Worm (Caenorhabditis elegans) whole organism, L4 larva: ENCODE results near the gene C18C4.7.

Source experiments
- D1046.2 ChIP-seq: fragments of 200-800 bp; sonication (Bioruptor generic); IDR thresholded peaks from 2 replicates; pipeline ENCODE4 v1.3.6; 2022; ENCODE audit warnings: missing genetic modification characterization, missing compliant biosample characterization
- F26F4.8 ChIP-seq: fragments of 200-800 bp; sonication (Bioruptor generic); conservative IDR thresholded peaks from 2 replicates; pipeline ENCODE4 v1.3.6; 2022; ENCODE audit warnings: missing genetic modification characterization, missing compliant biosample characterization
- R02D3.7 ChIP-seq: fragments of 150-350 bp; sonication (generic microtip); optimal IDR thresholded peaks from 3 replicates; lab custom pipeline; 2014; ENCODE audit warnings: missing biosample characterization, missing genetic modification characterization
- T26A8.4 ChIP-seq: fragments of 200-800 bp; sonication (Bioruptor generic); IDR thresholded peaks from 2 replicates; pipeline ENCODE4 v1.3.6; 2022; ENCODE audit warnings: missing genetic modification characterization, missing compliant biosample characterization
- Y48G9A.11 ChIP-seq: fragments of 200-800 bp; sonication (Bioruptor generic); IDR thresholded peaks from 2 replicates; pipeline ENCODE4 v1.3.6; 2022; ENCODE audit warnings: missing genetic modification reagents, missing genetic modification characterization, missing compliant biosample characterization
- Y5F2A.4 ChIP-seq: fragments of 200-800 bp; sonication (Bioruptor generic); optimal IDR thresholded peaks from 2 replicates; lab custom pipeline; 2018; ENCODE audit warnings: mild to moderate bottlenecking, missing genetic modification characterization, missing compliant biosample characterization
- Y75B8A.6 ChIP-seq: fragments of 200-800 bp; sonication (Bioruptor generic); IDR thresholded peaks from 2 replicates; pipeline ENCODE4 v1.3.6; 2022; ENCODE audit warnings: missing genetic modification reagents, missing genetic modification characterization, missing compliant biosample characterization
- ZK546.5 ChIP-seq, 2 experiments: sonication (generic microtip); optimal IDR thresholded peaks; 2 replicates each; lab custom pipeline; 2017; ENCODE audit warnings: missing biosample characterization in 2 of 2, missing genetic modification characterization in 2 of 2
- aha-1 ChIP-seq: fragments of 150-350 bp; peaks from one replicate; lab custom pipeline; 2014; ENCODE audit warnings: missing biosample characterization, missing genetic modification characterization
- arid-1 ChIP-seq: fragments of 200-800 bp; sonication (Bioruptor generic); conservative IDR thresholded peaks from 2 replicates; pipeline ENCODE4 v1.3.6; 2022; ENCODE audit warnings: missing genetic modification reagents, missing genetic modification characterization, missing compliant biosample characterization
- attf-4 ChIP-seq: sonication (generic microtip); optimal IDR thresholded peaks from 3 replicates; lab custom pipeline; 2017; ENCODE audit warnings: missing biosample characterization, missing genetic modification characterization
- ceh-20 ChIP-seq: fragments of 200-800 bp; sonication (Bioruptor generic); IDR thresholded peaks from 2 replicates; pipeline ENCODE4 v1.3.6; 2022; ENCODE audit warnings: missing genetic modification reagents, missing genetic modification characterization, missing compliant biosample characterization
- ceh-28 ChIP-seq: fragments of 150-350 bp; optimal IDR thresholded peaks from 2 replicates; lab custom pipeline; 2014; ENCODE audit warnings: missing biosample characterization, missing genetic modification reagents, missing genetic modification characterization
- cey-2 ChIP-seq: sonication (generic microtip); optimal IDR thresholded peaks from 3 replicates; lab custom pipeline; 2017; ENCODE audit warnings: missing genetic modification characterization, mild to moderate bottlenecking, missing compliant biosample characterization, antibody characterized with exemption, borderline replicate concordance; ENCODE audit not compliant: insufficient read depth
- daf-16 ChIP-seq, 3 experiments: sonication (generic microtip); optimal IDR thresholded peaks; 2 replicates each; lab custom pipeline; 2016 to 2017; ENCODE audit warnings: missing genetic modification characterization in 3 of 3, missing genetic modification reagents in 3 of 3, mild to moderate bottlenecking in 2 of 3, missing compliant biosample characterization in 2 of 3, missing biosample characterization in 1 of 3, moderate library complexity in 1 of 3
- daf-19 ChIP-seq: fragments of 200-800 bp; sonication (Bioruptor generic); conservative IDR thresholded peaks from 2 replicates; pipeline ENCODE4 v1.3.6; 2022; ENCODE audit warnings: missing genetic modification characterization, missing compliant biosample characterization
- duxl-1 ChIP-seq: sonication (generic microtip); optimal IDR thresholded peaks from 2 replicates; lab custom pipeline; 2016; ENCODE audit warnings: mild to moderate bottlenecking, missing genetic modification characterization, moderate library complexity, missing compliant biosample characterization; ENCODE audit not compliant: poor library complexity
- dve-1 ChIP-seq: sonication (generic microtip); optimal IDR thresholded peaks from 2 replicates; lab custom pipeline; 2017; ENCODE audit warnings: antibody characterized with exemption, mild to moderate bottlenecking, missing genetic modification characterization, missing compliant biosample characterization; ENCODE audit not compliant: insufficient read depth
- fkh-10 ChIP-seq: fragments of 150-350 bp; optimal IDR thresholded peaks from 2 replicates; lab custom pipeline; 2014; ENCODE audit warnings: missing biosample characterization, missing genetic modification reagents, missing genetic modification characterization
- lin-1 ChIP-seq: fragments of 200-800 bp; sonication (Bioruptor generic); IDR thresholded peaks from 2 replicates; pipeline ENCODE4 v1.3.6; 2022; ENCODE audit warnings: missing genetic modification reagents, missing genetic modification characterization, missing compliant biosample characterization
- lin-13 ChIP-seq: fragments of 150-350 bp; optimal IDR thresholded peaks from 2 replicates; lab custom pipeline; 2014; ENCODE audit warnings: missing biosample characterization, missing genetic modification reagents, missing genetic modification characterization
- lin-38 ChIP-seq: fragments of 200-800 bp; sonication (Bioruptor generic); IDR thresholded peaks from 2 replicates; pipeline ENCODE4 v1.3.6; 2022; ENCODE audit warnings: missing genetic modification reagents, missing genetic modification characterization, missing compliant biosample characterization
- lin-39 ChIP-seq: fragments of 150-350 bp; optimal IDR thresholded peaks from 2 replicates; lab custom pipeline; 2014; ENCODE audit warnings: missing biosample characterization, missing genetic modification reagents, missing genetic modification characterization
- madf-9 ChIP-seq: fragments of 200-800 bp; sonication (Bioruptor generic); conservative IDR thresholded peaks from 2 replicates; pipeline ENCODE4 v1.3.6; 2022; ENCODE audit warnings: missing genetic modification reagents, missing genetic modification characterization, missing compliant biosample characterization
- mdt-29 ChIP-seq: fragments of 200-800 bp; sonication (Bioruptor generic); IDR thresholded peaks from 2 replicates; pipeline ENCODE4 v1.3.6; 2022; ENCODE audit warnings: missing genetic modification reagents, missing genetic modification characterization, missing compliant biosample characterization
- mes-2 ChIP-seq: sonication (generic microtip); optimal IDR thresholded peaks from 2 replicates; lab custom pipeline; 2016; ENCODE audit warnings: missing genotype, mild to moderate bottlenecking, missing genetic modification characterization, missing compliant biosample characterization; ENCODE audit not compliant: poor library complexity, severe bottlenecking
- mxl-2 ChIP-seq: fragments of 200-800 bp; sonication (Bioruptor generic); conservative IDR thresholded peaks from 2 replicates; pipeline ENCODE4 v1.3.6; 2022; ENCODE audit warnings: missing genetic modification reagents, missing genetic modification characterization, missing compliant biosample characterization
- nhr-102 ChIP-seq: sonication (generic microtip); optimal IDR thresholded peaks from 2 replicates; lab custom pipeline; 2016; ENCODE audit warnings: mild to moderate bottlenecking, missing genetic modification characterization, moderate library complexity, missing compliant biosample characterization
- nhr-111 ChIP-seq: fragments of 200-800 bp; sonication (Bioruptor generic); optimal IDR thresholded peaks from 2 replicates; lab custom pipeline; 2018; ENCODE audit warnings: mild to moderate bottlenecking, missing genetic modification characterization, missing compliant biosample characterization
- nhr-25 ChIP-seq: sonication (generic microtip); optimal IDR thresholded peaks from 2 replicates; lab custom pipeline; 2017; ENCODE audit warnings: missing genetic modification characterization, mild to moderate bottlenecking, missing compliant biosample characterization, antibody characterized with exemption, moderate library complexity, borderline replicate concordance; ENCODE audit not compliant: insufficient read depth
- nhr-28 ChIP-seq: fragments of 150-350 bp; optimal IDR thresholded peaks from 2 replicates; lab custom pipeline; 2014; ENCODE audit warnings: missing biosample characterization, missing genetic modification characterization
- nhr-41 ChIP-seq: fragments of 200-800 bp; sonication (Bioruptor generic); IDR thresholded peaks from 2 replicates; pipeline ENCODE4 v1.3.6; 2022; ENCODE audit warnings: missing genetic modification reagents, missing genetic modification characterization, missing compliant biosample characterization
- nhr-6 ChIP-seq: fragments of 150-350 bp; optimal IDR thresholded peaks from 2 replicates; lab custom pipeline; 2014; ENCODE audit warnings: missing biosample characterization, missing genetic modification characterization
- pha-4 ChIP-seq, 2 experiments: fragments of 150-350 bp in 1 of 2; fragments of 200-800 bp in 1 of 2; sonication (Bioruptor generic) in 1 of 2; IDR thresholded peaks in 1 of 2; optimal IDR thresholded peaks in 1 of 2; 2 replicates each; pipeline versions ENCODE4 v1.3.6 to Lab custom; 2014 to 2022; ENCODE audit warnings: missing genetic modification characterization in 2 of 2, missing genetic modification reagents in 2 of 2, missing biosample characterization in 1 of 2, missing compliant biosample characterization in 1 of 2
- pqm-1 ChIP-seq: sonication (generic microtip); optimal IDR thresholded peaks from 2 replicates; lab custom pipeline; 2017; ENCODE audit warnings: missing biosample characterization, missing genetic modification characterization
- rbr-2 ChIP-seq: sonication (generic microtip); optimal IDR thresholded peaks from 2 replicates; lab custom pipeline; 2016; ENCODE audit warnings: missing genotype, missing genetic modification characterization, missing compliant biosample characterization
- sdz-12 ChIP-seq: fragments of 200-800 bp; sonication (Bioruptor generic); optimal IDR thresholded peaks from 2 replicates; lab custom pipeline; 2018; ENCODE audit warnings: mild to moderate bottlenecking, missing genetic modification characterization, missing compliant biosample characterization
- skn-1 ChIP-seq: fragments of 150-350 bp; optimal IDR thresholded peaks from 2 replicates; lab custom pipeline; 2014; ENCODE audit warnings: missing biosample characterization, missing genetic modification characterization
- snpc-1.2 ChIP-seq: fragments of 200-800 bp; sonication (Bioruptor generic); IDR thresholded peaks from 2 replicates; pipeline ENCODE4 v1.3.6; 2022; ENCODE audit warnings: missing genetic modification reagents, missing genetic modification characterization, missing compliant biosample characterization
- spr-1 ChIP-seq: sonication (generic microtip); optimal IDR thresholded peaks from 2 replicates; lab custom pipeline; 2016; ENCODE audit warnings: mild to moderate bottlenecking, missing genetic modification characterization, missing compliant biosample characterization
- spr-3 ChIP-seq: fragments of 200-800 bp; sonication (Bioruptor generic); optimal IDR thresholded peaks from 2 replicates; lab custom pipeline; 2018; ENCODE audit warnings: mild to moderate bottlenecking, missing genetic modification characterization, missing compliant biosample characterization
- tag-97 ChIP-seq: fragments of 200-800 bp; sonication (Bioruptor generic); IDR thresholded peaks from 2 replicates; pipeline ENCODE4 v1.3.6; 2022; ENCODE audit warnings: missing genetic modification characterization, missing compliant biosample characterization
- tra-1 ChIP-seq: fragments of 200-800 bp; sonication (Bioruptor generic); IDR thresholded peaks from 2 replicates; pipeline ENCODE4 v1.3.6; 2022; ENCODE audit warnings: missing genetic modification reagents, missing genetic modification characterization, missing compliant biosample characterization
- unc-130 ChIP-seq: sonication (generic microtip); optimal IDR thresholded peaks from 2 replicates; lab custom pipeline; 2016; ENCODE audit warnings: missing genetic modification reagents, missing genetic modification characterization, missing compliant biosample characterization
- unc-62 ChIP-seq, 3 experiments: fragments of 150-350 bp in 1 of 3; sonication (generic microtip); optimal IDR thresholded peaks in 2 of 3; peaks in 1 of 3; 1 replicate in 1 of 3; 2 replicates in 2 of 3; lab custom pipeline; 2014 to 2017; ENCODE audit warnings: missing biosample characterization in 3 of 3, missing genetic modification characterization in 3 of 3, missing genetic modification reagents in 3 of 3, missing genotype in 1 of 3
- vab-7 ChIP-seq: fragments of 200-800 bp; sonication (Bioruptor generic); IDR thresholded peaks from 2 replicates; pipeline ENCODE4 v1.3.6; 2022; ENCODE audit warnings: missing genetic modification reagents, missing genetic modification characterization, missing compliant biosample characterization
- zip-11 ChIP-seq: fragments of 200-800 bp; sonication (Bioruptor generic); IDR thresholded peaks from 2 replicates; pipeline ENCODE4 v1.3.6; 2022; ENCODE audit warnings: missing genetic modification characterization, missing compliant biosample characterization

Gene C18C4.7

DNA sequence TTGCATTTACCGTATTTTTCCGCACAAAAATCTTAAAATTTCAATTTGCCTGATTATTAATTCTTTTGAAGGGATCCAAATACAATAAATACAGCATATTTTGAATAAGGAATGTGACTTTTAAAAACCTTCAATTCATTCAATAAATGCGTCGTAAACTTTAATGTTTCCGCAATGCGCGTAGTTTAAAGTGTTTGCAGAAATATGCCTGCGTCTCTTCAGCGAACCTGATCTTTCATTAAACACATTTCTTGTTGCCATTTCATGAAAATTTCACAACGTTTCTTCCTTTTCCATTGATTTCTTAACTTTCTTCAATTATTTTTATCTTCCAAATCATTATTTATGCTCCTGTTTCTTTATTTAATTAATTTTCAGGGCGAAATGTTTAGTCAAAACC lies 25.3 kb upstream of the C18C4.7 start, which contains the start of gene vps-37 (continued):
- TF ChIP-seq aha-1 (tag; lab: Kevin White, UChicago) (peak; percentile 63), mes-2 (peak; percentile 90), nhr-102 (no peak), unc-62 (GFP tag; optimal IDR thresholded peaks at IDR 0.05 in 1 of 2; lab: Kevin White, UChicago) (peak in 1 of 2 experiments; percentile 42), unc-62 (tag; optimal IDR thresholded peaks at IDR 0.05; lab: Kevin White, UChicago) (no peak), tag-97 (no peak), rbr-2 (peak; percentile 45), Y75B8A.6 (no peak), nhr-6 (peak; percentile 54), daf-16 (GFP tag; optimal IDR thresholded peaks at IDR 0.05; lab: Kevin White, UChicago) (no peak), daf-16 (tag; optimal IDR thresholded peaks at IDR 0.05; lab: Kevin White, UChicago) (peak; percentile 70), tra-1 (GFP tag; lab: Robert Waterston, UW) (0 out of 2 replicates have a peak, but pooled peaks have one; percentile 19)

ce11 chrV:5591887-5592286 lies 24.9 kb upstream of the C18C4.7 start:
- TF ChIP-seq nhr-102 (no peak), R02D3.7 (no peak), lin-13 (GFP tag; lab: Kevin White, UChicago) (no peak), nhr-6 (no peak), pqm-1 (tag; lab: Kevin White, UChicago) (no peak), pha-4 (GFP tag; IDR thresholded peaks at IDR 0.05; lab: Robert Waterston, UW) (peak; percentile 83; the same call in 1 of the 2 replicates), pha-4 (tag; optimal IDR thresholded peaks at IDR 0.05; lab: Kevin White, UChicago) (no peak), lin-38 (GFP tag; lab: Robert Waterston, UW) (peak; percentile 72), mes-2 (peak; percentile 10), dve-1 (tag; lab: Kevin White, UChicago) (no peak), F26F4.8 (peak; percentile 76), snpc-1.2 (peak; percentile 87), nhr-28 (tag; lab: Kevin White, UChicago) (no peak), vab-7 (GFP tag; lab: Robert Waterston, UW) (peak; percentile 78), nhr-41 (GFP tag; lab: Robert Waterston, UW) (0 out of 2 replicates have a peak, but pooled peaks have one; percentile 37), madf-9 (GFP tag; lab: Robert Waterston, UW) (0 out of 2 replicates have a peak, but pooled peaks have one; percentile 21), ceh-20 (GFP tag; lab: Robert Waterston, UW) (no peak), zip-11 (no peak), nhr-111 (peak; percentile 76), ZK546.5 (tag; optimal IDR thresholded peaks at IDR 0.05; lab: Kevin White, UChicago) (no peak), mxl-2 (GFP tag; lab: Robert Waterston, UW) (no peak), D1046.2 (GFP tag; lab: Robert Waterston, UW) (peak; percentile 87; the same call in 1 of the 2 replicates), duxl-1 (tag; lab: Kevin White, UChicago) (peak; percentile 51), skn-1 (no peak), arid-1 (GFP tag; lab: Robert Waterston, UW) (peak; percentile 94), spr-3 (GFP tag; lab: Kevin White, UChicago) (peak; percentile 2), fkh-10 (GFP tag; lab: Kevin White, UChicago) (no peak), T26A8.4 (GFP tag; lab: Robert Waterston, UW) (no peak), sdz-12 (no peak), cey-2 (tag; lab: Kevin White, UChicago) (no peak), spr-1 (no peak), unc-130 (GFP tag; lab: Kevin White, UChicago) (peak; percentile 33), lin-1 (peak; percentile 77), lin-39 (tag; lab: Kevin White, UChicago) (no peak), ceh-28 (tag; lab: Kevin White, UChicago) (no peak), Y48G9A.11 (peak; percentile 78), attf-4 (tag; lab: Kevin White, UChicago) (no peak), daf-19 (GFP tag; lab: Robert Waterston, UW) (peak; percentile 88), nhr-25 (no peak), mdt-29 (no peak), rbr-2 (no peak), Y5F2A.4 (GFP tag; lab: Kevin White, UChicago) (peak; percentile 42)
